Worm (Caenorhabditis elegans) whole organism, early embryonic: ENCODE results near the gene lsd-1.

Source experiments
- B0310.2 ChIP-seq: sonication (generic microtip); optimal IDR thresholded peaks from 2 replicates; lab custom pipeline; 2016; ENCODE audit warnings: mild to moderate bottlenecking, missing genetic modification characterization, missing compliant biosample characterization
- ama-1 ChIP-seq: fragments of 150-350 bp; optimal IDR thresholded peaks from 2 replicates; lab custom pipeline; 2014
- ceh-13 ChIP-seq: fragments of 200-800 bp; sonication (Bioruptor generic); optimal IDR thresholded peaks from 2 replicates; lab custom pipeline; 2018; ENCODE audit warnings: mild to moderate bottlenecking, missing genetic modification characterization, missing compliant biosample characterization
- ceh-36 ChIP-seq: sonication (generic microtip); optimal IDR thresholded peaks from 2 replicates; lab custom pipeline; 2016; ENCODE audit warnings: missing genetic modification characterization, inconsistent platforms, missing compliant biosample characterization
- ets-7 ChIP-seq: sonication (generic microtip); optimal IDR thresholded peaks from 2 replicates; lab custom pipeline; 2016; ENCODE audit warnings: missing genotype, missing genetic modification characterization, missing compliant biosample characterization
- flt-1 ChIP-seq: fragments of 200-800 bp; sonication (Bioruptor generic); IDR thresholded peaks from 2 replicates; pipeline ENCODE4 v1.3.6; 2022; ENCODE audit warnings: missing genetic modification characterization, missing compliant biosample characterization
- hmg-4 ChIP-seq: fragments of 200-800 bp; sonication (Bioruptor generic); optimal IDR thresholded peaks from 2 replicates; lab custom pipeline; 2018; ENCODE audit warnings: mild to moderate bottlenecking, missing genetic modification characterization, missing compliant biosample characterization
- hnd-1 ChIP-seq: sonication (generic microtip); optimal IDR thresholded peaks from 2 replicates; lab custom pipeline; 2016; ENCODE audit warnings: missing genetic modification characterization, missing compliant biosample characterization
- pes-1 ChIP-seq: fragments of 200-800 bp; sonication (Bioruptor generic); IDR thresholded peaks from 2 replicates; pipeline ENCODE4 v1.3.6; 2022; ENCODE audit warnings: missing genetic modification reagents, missing genetic modification characterization, missing compliant biosample characterization

- TF ChIP-seq ama-1, result no peak
- TF ChIP-seq flt-1, result no peak
- TF ChIP-seq ceh-13 (GFP tag; lab: Kevin White, UChicago), result no peak
- TF ChIP-seq ceh-36 (tag; lab: Kevin White, UChicago), result no peak
- TF ChIP-seq hmg-4, result no peak
- no peak for TF ChIP-seq ets-7 (tag; lab: Kevin White, UChicago)
- TF ChIP-seq B0310.2, result no peak
- no peak for TF ChIP-seq pes-1 (GFP tag; lab: Robert Waterston, UW)
- TF ChIP-seq hnd-1 (tag; lab: Kevin White, UChicago), result no peak
Measured at ce11 chrX:11907263-11907662, 41.4 kb upstream of the lsd-1 start, which contains the start of gene Y62H9A.11.
